Worm (Caenorhabditis elegans) whole organism, L4 larva: ENCODE results near the gene F13E6.1.

Source experiments
- D1046.2 ChIP-seq: fragments of 200-800 bp; sonication (Bioruptor generic); IDR thresholded peaks from 2 replicates; pipeline ENCODE4 v1.3.6; 2022; ENCODE audit warnings: missing genetic modification characterization, missing compliant biosample characterization
- F49E8.2 ChIP-seq: sonication (generic microtip); optimal IDR thresholded peaks from 2 replicates; lab custom pipeline; 2016; ENCODE audit warnings: missing compliant biosample characterization, mild to moderate bottlenecking, missing genetic modification characterization, borderline replicate concordance
- T20F7.1 ChIP-seq: fragments of 200-800 bp; sonication (Bioruptor generic); optimal IDR thresholded peaks from 2 replicates; lab custom pipeline; 2018; ENCODE audit warnings: mild to moderate bottlenecking, missing genetic modification characterization, missing compliant biosample characterization
- Y48G9A.11 ChIP-seq: fragments of 200-800 bp; sonication (Bioruptor generic); IDR thresholded peaks from 2 replicates; pipeline ENCODE4 v1.3.6; 2022; ENCODE audit warnings: missing genetic modification reagents, missing genetic modification characterization, missing compliant biosample characterization
- ZK337.2 ChIP-seq: fragments of 200-800 bp; sonication (Bioruptor generic); IDR thresholded peaks from 2 replicates; pipeline ENCODE4 v1.3.6; 2022; ENCODE audit warnings: missing genetic modification reagents, missing genetic modification characterization, missing compliant biosample characterization
- ZK546.5 ChIP-seq, 2 experiments: sonication (generic microtip); optimal IDR thresholded peaks; 2 replicates each; lab custom pipeline; 2017; ENCODE audit warnings: missing biosample characterization in 2 of 2, missing genetic modification characterization in 2 of 2
- aha-1 ChIP-seq: fragments of 150-350 bp; peaks from one replicate; lab custom pipeline; 2014; ENCODE audit warnings: missing biosample characterization, missing genetic modification characterization
- ceh-20 ChIP-seq: fragments of 200-800 bp; sonication (Bioruptor generic); IDR thresholded peaks from 2 replicates; pipeline ENCODE4 v1.3.6; 2022; ENCODE audit warnings: missing genetic modification reagents, missing genetic modification characterization, missing compliant biosample characterization
- ceh-28 ChIP-seq: fragments of 150-350 bp; optimal IDR thresholded peaks from 2 replicates; lab custom pipeline; 2014; ENCODE audit warnings: missing biosample characterization, missing genetic modification reagents, missing genetic modification characterization
- ceh-62 ChIP-seq: sonication (generic microtip); optimal IDR thresholded peaks from 2 replicates; lab custom pipeline; 2017; ENCODE audit warnings: missing biosample characterization, missing genetic modification characterization
- cey-2 ChIP-seq: sonication (generic microtip); optimal IDR thresholded peaks from 3 replicates; lab custom pipeline; 2017; ENCODE audit warnings: missing genetic modification characterization, mild to moderate bottlenecking, missing compliant biosample characterization, antibody characterized with exemption, borderline replicate concordance; ENCODE audit not compliant: insufficient read depth
- ctbp-1 ChIP-seq: fragments of 200-800 bp; sonication (Bioruptor generic); IDR thresholded peaks from 2 replicates; pipeline ENCODE4 v1.3.6; 2022; ENCODE audit warnings: missing genetic modification reagents, missing genetic modification characterization, missing compliant biosample characterization
- daf-19 ChIP-seq: fragments of 200-800 bp; sonication (Bioruptor generic); conservative IDR thresholded peaks from 2 replicates; pipeline ENCODE4 v1.3.6; 2022; ENCODE audit warnings: missing genetic modification characterization, missing compliant biosample characterization
- dmd-8 ChIP-seq: fragments of 200-800 bp; sonication (Bioruptor generic); IDR thresholded peaks from 2 replicates; pipeline ENCODE4 v1.3.6; 2022; ENCODE audit warnings: missing genetic modification characterization, missing compliant biosample characterization
- dmd-9 ChIP-seq: fragments of 200-800 bp; sonication (Bioruptor generic); IDR thresholded peaks from 2 replicates; pipeline ENCODE4 v1.3.6; 2022; ENCODE audit warnings: missing genetic modification reagents, missing genetic modification characterization, missing compliant biosample characterization
- dpl-1 ChIP-seq: fragments of 150-350 bp; optimal IDR thresholded peaks from 2 replicates; lab custom pipeline; 2014; ENCODE audit warnings: missing biosample characterization, missing genetic modification reagents, missing genetic modification characterization
- dve-1 ChIP-seq: sonication (generic microtip); optimal IDR thresholded peaks from 2 replicates; lab custom pipeline; 2017; ENCODE audit warnings: antibody characterized with exemption, mild to moderate bottlenecking, missing genetic modification characterization, missing compliant biosample characterization; ENCODE audit not compliant: insufficient read depth
- egl-27 ChIP-seq: sonication (generic microtip); optimal IDR thresholded peaks from 3 replicates; lab custom pipeline; 2017; ENCODE audit warnings: missing biosample characterization, missing genetic modification reagents, missing genetic modification characterization
- egl-43 ChIP-seq: fragments of 200-800 bp; sonication (Bioruptor generic); IDR thresholded peaks from 2 replicates; pipeline ENCODE4 v1.3.6; 2022; ENCODE audit warnings: missing genetic modification reagents, missing genetic modification characterization, missing compliant biosample characterization
- fkh-10 ChIP-seq: fragments of 150-350 bp; optimal IDR thresholded peaks from 2 replicates; lab custom pipeline; 2014; ENCODE audit warnings: missing biosample characterization, missing genetic modification reagents, missing genetic modification characterization
- fos-1 ChIP-seq: fragments of 150-350 bp; optimal IDR thresholded peaks from 2 replicates; lab custom pipeline; 2014; ENCODE audit warnings: missing biosample characterization, missing genetic modification characterization
- gei-8 ChIP-seq: fragments of 200-800 bp; sonication (Bioruptor generic); optimal IDR thresholded peaks from 2 replicates; lab custom pipeline; 2018; ENCODE audit warnings: mild to moderate bottlenecking, missing genetic modification characterization, missing compliant biosample characterization
- hlh-30 ChIP-seq: sonication (generic microtip); optimal IDR thresholded peaks from 2 replicates; lab custom pipeline; 2017; ENCODE audit warnings: antibody characterized with exemption, mild to moderate bottlenecking, missing genetic modification characterization, missing compliant biosample characterization; ENCODE audit not compliant: insufficient read depth
- hmg-1.1 ChIP-seq: fragments of 200-800 bp; sonication (Bioruptor generic); IDR thresholded peaks from 2 replicates; pipeline ENCODE4 v1.3.6; 2022; ENCODE audit warnings: missing genetic modification reagents, missing genetic modification characterization, missing compliant biosample characterization
- jun-1 ChIP-seq: fragments of 150-350 bp; optimal IDR thresholded peaks from 2 replicates; lab custom pipeline; 2014; ENCODE audit warnings: missing biosample characterization, missing genetic modification reagents, missing genetic modification characterization
- lim-7 ChIP-seq: fragments of 200-800 bp; sonication (Bioruptor generic); IDR thresholded peaks from 2 replicates; pipeline ENCODE4 v1.3.6; 2022; ENCODE audit warnings: missing genetic modification characterization, missing compliant biosample characterization
- lin-13 ChIP-seq: fragments of 150-350 bp; optimal IDR thresholded peaks from 2 replicates; lab custom pipeline; 2014; ENCODE audit warnings: missing biosample characterization, missing genetic modification reagents, missing genetic modification characterization
- lin-15B ChIP-seq: fragments of 150-350 bp; sonication (generic microtip); optimal IDR thresholded peaks from 3 replicates; lab custom pipeline; 2014; ENCODE audit warnings: missing biosample characterization, missing genetic modification characterization
- lin-38 ChIP-seq: fragments of 200-800 bp; sonication (Bioruptor generic); IDR thresholded peaks from 2 replicates; pipeline ENCODE4 v1.3.6; 2022; ENCODE audit warnings: missing genetic modification reagents, missing genetic modification characterization, missing compliant biosample characterization
- lin-39 ChIP-seq: fragments of 150-350 bp; optimal IDR thresholded peaks from 2 replicates; lab custom pipeline; 2014; ENCODE audit warnings: missing biosample characterization, missing genetic modification reagents, missing genetic modification characterization
- lsy-2 ChIP-seq, 2 experiments: fragments of 150-350 bp in 1 of 2; sonication (generic microtip) in 1 of 2; optimal IDR thresholded peaks; 2 replicates each; lab custom pipeline; 2014 to 2017; ENCODE audit warnings: missing biosample characterization in 2 of 2, missing genetic modification characterization in 2 of 2
- mdt-29 ChIP-seq: fragments of 200-800 bp; sonication (Bioruptor generic); IDR thresholded peaks from 2 replicates; pipeline ENCODE4 v1.3.6; 2022; ENCODE audit warnings: missing genetic modification reagents, missing genetic modification characterization, missing compliant biosample characterization
- mxl-2 ChIP-seq: fragments of 200-800 bp; sonication (Bioruptor generic); conservative IDR thresholded peaks from 2 replicates; pipeline ENCODE4 v1.3.6; 2022; ENCODE audit warnings: missing genetic modification reagents, missing genetic modification characterization, missing compliant biosample characterization
- nhr-102 ChIP-seq: sonication (generic microtip); optimal IDR thresholded peaks from 2 replicates; lab custom pipeline; 2016; ENCODE audit warnings: mild to moderate bottlenecking, missing genetic modification characterization, moderate library complexity, missing compliant biosample characterization
- nhr-237 ChIP-seq: sonication (generic microtip); optimal IDR thresholded peaks from 2 replicates; lab custom pipeline; 2017; ENCODE audit warnings: missing biosample characterization, missing genetic modification characterization
- nhr-25 ChIP-seq: sonication (generic microtip); optimal IDR thresholded peaks from 2 replicates; lab custom pipeline; 2017; ENCODE audit warnings: missing genetic modification characterization, mild to moderate bottlenecking, missing compliant biosample characterization, antibody characterized with exemption, moderate library complexity, borderline replicate concordance; ENCODE audit not compliant: insufficient read depth
- nhr-28 ChIP-seq: fragments of 150-350 bp; optimal IDR thresholded peaks from 2 replicates; lab custom pipeline; 2014; ENCODE audit warnings: missing biosample characterization, missing genetic modification characterization
- nhr-41 ChIP-seq: fragments of 200-800 bp; sonication (Bioruptor generic); IDR thresholded peaks from 2 replicates; pipeline ENCODE4 v1.3.6; 2022; ENCODE audit warnings: missing genetic modification reagents, missing genetic modification characterization, missing compliant biosample characterization
- nhr-48 ChIP-seq: sonication (generic microtip); optimal IDR thresholded peaks from 2 replicates; lab custom pipeline; 2016; ENCODE audit warnings: mild to moderate bottlenecking, missing genetic modification characterization, missing compliant biosample characterization
- pha-4 ChIP-seq, 2 experiments: fragments of 150-350 bp in 1 of 2; fragments of 200-800 bp in 1 of 2; sonication (Bioruptor generic) in 1 of 2; IDR thresholded peaks in 1 of 2; optimal IDR thresholded peaks in 1 of 2; 2 replicates each; pipeline versions ENCODE4 v1.3.6 to Lab custom; 2014 to 2022; ENCODE audit warnings: missing genetic modification characterization in 2 of 2, missing genetic modification reagents in 2 of 2, missing biosample characterization in 1 of 2, missing compliant biosample characterization in 1 of 2
- php-3 ChIP-seq: fragments of 200-800 bp; sonication (Bioruptor generic); IDR thresholded peaks from 2 replicates; pipeline ENCODE4 v1.3.6; 2022; ENCODE audit warnings: missing genetic modification reagents, missing genetic modification characterization, missing compliant biosample characterization
- pqm-1 ChIP-seq: sonication (generic microtip); optimal IDR thresholded peaks from 2 replicates; lab custom pipeline; 2017; ENCODE audit warnings: missing biosample characterization, missing genetic modification characterization
- rbr-2 ChIP-seq: sonication (generic microtip); optimal IDR thresholded peaks from 2 replicates; lab custom pipeline; 2016; ENCODE audit warnings: missing genotype, missing genetic modification characterization, missing compliant biosample characterization
- sdz-12 ChIP-seq: fragments of 200-800 bp; sonication (Bioruptor generic); optimal IDR thresholded peaks from 2 replicates; lab custom pipeline; 2018; ENCODE audit warnings: mild to moderate bottlenecking, missing genetic modification characterization, missing compliant biosample characterization
- snpc-4 ChIP-seq: fragments of 150-350 bp; optimal IDR thresholded peaks from 2 replicates; lab custom pipeline; 2014; ENCODE audit warnings: missing biosample characterization, missing genetic modification characterization
- spr-3 ChIP-seq: fragments of 200-800 bp; sonication (Bioruptor generic); optimal IDR thresholded peaks from 2 replicates; lab custom pipeline; 2018; ENCODE audit warnings: mild to moderate bottlenecking, missing genetic modification characterization, missing compliant biosample characterization
- vab-7 ChIP-seq: fragments of 200-800 bp; sonication (Bioruptor generic); IDR thresholded peaks from 2 replicates; pipeline ENCODE4 v1.3.6; 2022; ENCODE audit warnings: missing genetic modification reagents, missing genetic modification characterization, missing compliant biosample characterization
- zfp-3 ChIP-seq: fragments of 200-800 bp; sonication (Bioruptor generic); conservative IDR thresholded peaks from 2 replicates; pipeline ENCODE4 v1.3.6; 2022; ENCODE audit warnings: missing genetic modification reagents, missing genetic modification characterization, missing compliant biosample characterization

F13E6.1 gene

DNA sequence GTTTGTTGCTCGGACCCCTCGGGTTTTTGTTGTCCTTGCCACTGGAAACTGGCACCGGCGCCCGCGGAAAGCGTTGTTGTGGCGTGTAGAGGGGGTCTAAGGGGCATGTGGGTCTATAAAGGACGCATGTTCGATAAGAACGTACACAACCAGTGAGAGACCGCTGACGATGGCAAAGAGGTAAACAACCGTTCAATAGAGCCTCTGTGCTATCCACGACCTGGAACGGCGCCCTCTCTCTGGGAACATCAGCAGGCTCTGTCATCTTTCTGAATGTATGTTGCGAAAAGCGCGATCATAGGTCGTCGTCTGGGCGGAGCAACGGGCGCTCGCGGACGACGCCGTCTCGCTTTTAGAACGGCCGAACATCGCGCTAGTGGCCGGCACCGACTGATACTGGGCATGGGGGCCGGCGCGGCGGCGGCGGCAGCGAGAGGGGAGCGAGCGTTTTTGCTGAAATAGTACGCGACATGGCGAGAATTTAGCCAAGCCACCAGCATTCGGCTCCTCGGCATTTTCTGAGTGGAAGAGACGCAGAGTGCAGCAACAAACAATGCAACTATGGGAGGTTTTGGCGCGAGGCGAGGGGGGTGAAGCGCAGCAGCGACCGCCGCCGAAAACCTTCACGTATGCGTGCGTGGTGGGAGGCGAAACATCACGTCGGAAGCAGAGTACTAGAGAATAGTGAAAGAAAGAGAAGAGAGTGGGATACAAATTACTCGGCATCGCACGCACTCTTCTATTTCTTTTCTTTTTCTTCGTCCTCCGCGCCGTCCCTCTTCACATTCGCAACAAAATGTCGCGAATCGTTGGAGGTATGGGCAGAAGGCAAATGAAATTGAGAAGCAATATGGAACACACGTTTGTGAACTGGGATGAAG, 39.6 kb downstream of the F13E6.1 start (continued):
- TF ChIP-seq gei-8 (GFP tag; lab: Kevin White, UChicago) (peak; percentile 39), mdt-29 (GFP tag; lab: Robert Waterston, UW) (no peak), nhr-237 (tag; lab: Kevin White, UChicago) (peak; percentile 39), dmd-9 (GFP tag; lab: Robert Waterston, UW) (no peak), aha-1 (peak; percentile 100), pha-4 (GFP tag; IDR thresholded peaks at IDR 0.05; lab: Robert Waterston, UW) (peak; percentile 87), pha-4 (tag; optimal IDR thresholded peaks at IDR 0.05; lab: Kevin White, UChicago) (no peak), jun-1 (tag; lab: Kevin White, UChicago) (no peak), hmg-1.1 (peak; percentile 89), lim-7 (GFP tag; lab: Robert Waterston, UW) (peak; percentile 62; the same call in 1 of the 2 replicates), ctbp-1 (peak; percentile 88), nhr-25 (tag; lab: Kevin White, UChicago) (peak; percentile 22), pqm-1 (peak; percentile 64), sdz-12 (no peak), vab-7 (GFP tag; lab: Robert Waterston, UW) (no peak), nhr-102 (tag; lab: Kevin White, UChicago) (peak; percentile 60), lsy-2 (tag; optimal IDR thresholded peaks at IDR 0.05; lab: Kevin White, UChicago) (peak; percentile 12 to 63), T20F7.1 (peak; percentile 3), egl-43 (GFP tag; lab: Robert Waterston, UW) (peak; percentile 76; the same call in 1 of the 2 replicates), lin-15B (no peak), D1046.2 (GFP tag; lab: Robert Waterston, UW) (no peak), spr-3 (GFP tag; lab: Kevin White, UChicago) (no peak), nhr-28 (tag; lab: Kevin White, UChicago) (peak; percentile 75), mxl-2 (GFP tag; lab: Robert Waterston, UW) (no peak), lin-38 (peak; percentile 54), F49E8.2 (tag; lab: Kevin White, UChicago) (no peak), hlh-30 (peak; percentile 84), php-3 (GFP tag; lab: Robert Waterston, UW) (no peak), rbr-2 (peak; percentile 93), dpl-1 (GFP tag; lab: Kevin White, UChicago) (no peak), cey-2 (tag; lab: Kevin White, UChicago) (no peak), lin-13 (peak; percentile 85), fos-1 (tag; lab: Kevin White, UChicago) (no peak), dmd-8 (GFP tag; lab: Robert Waterston, UW) (no peak), snpc-4 (no peak), lin-39 (tag; lab: Kevin White, UChicago) (no peak), zfp-3 (GFP tag; lab: Robert Waterston, UW) (no peak), Y48G9A.11 (GFP tag; lab: Robert Waterston, UW) (no peak), egl-27 (tag; lab: Kevin White, UChicago) (no peak), daf-19 (GFP tag; lab: Robert Waterston, UW) (no peak), ZK546.5 (tag; optimal IDR thresholded peaks at IDR 0.05; lab: Kevin White, UChicago) (no peak), ceh-62 (no peak), ZK337.2 (GFP tag; lab: Robert Waterston, UW) (no peak), nhr-41 (GFP tag; lab: Robert Waterston, UW) (0 out of 2 replicates have a peak, but pooled peaks have one; percentile 18), nhr-48 (tag; lab: Kevin White, UChicago) (peak; percentile 86), ceh-20 (GFP tag; lab: Robert Waterston, UW) (peak; percentile 80), fkh-10 (GFP tag; lab: Kevin White, UChicago) (peak; percentile 22), ceh-28 (peak; percentile 5), dve-1 (tag; lab: Kevin White, UChicago) (peak; percentile 90)
